Fruit fly (Drosophila melanogaster) whole organism, wandering third instar larva: Measurements from ENCODE around the gene CG43439.

Experiments
- Hr78 ChIP-seq: fragments of >200 bp; optimal IDR thresholded peaks from 2 replicates; lab custom pipeline; 2017; ENCODE audit warnings: missing biosample characterization, missing genetic modification characterization
- Sp1 ChIP-seq: fragments of 200-800 bp; sonication (Bioruptor generic); optimal IDR thresholded peaks from 3 replicates; lab custom pipeline; 2019; ENCODE audit warnings: missing biosample characterization, mild to moderate bottlenecking, missing genetic modification characterization, moderate library complexity
- dl ChIP-seq, 2 experiments: fragments of 175-275, 200-275 bp in 1 of 2; fragments of 200-275 bp in 1 of 2; sonication (Bioruptor generic); optimal IDR thresholded peaks; lab custom pipeline; 2018; ENCODE audit warnings: mild to moderate bottlenecking in 2 of 2, missing biosample characterization in 2 of 2, missing genetic modification characterization in 2 of 2, moderate library complexity in 2 of 2; ENCODE audit not compliant: partially characterized antibody in 2 of 2, insufficient read depth in 1 of 2
- fru ChIP-seq: fragments of 200-800 bp; sonication (Bioruptor generic); optimal IDR thresholded peaks from 3 replicates; lab custom pipeline; 2016; ENCODE audit warnings: missing biosample characterization, mild to moderate bottlenecking, missing genetic modification characterization
- jim ChIP-seq: fragments of 175-275, 200-325 bp; sonication (Bioruptor generic); optimal IDR thresholded peaks from 2 replicates; lab custom pipeline; 2016; ENCODE audit warnings: missing biosample characterization, mild to moderate bottlenecking, missing genetic modification characterization
- lola ChIP-seq: fragments of >200 bp; optimal IDR thresholded peaks from 2 replicates; lab custom pipeline; 2017; ENCODE audit warnings: missing biosample characterization, missing genetic modification characterization
- pan ChIP-seq: fragments of >200 bp; optimal IDR thresholded peaks from 2 replicates; lab custom pipeline; 2017
- psq ChIP-seq: fragments of 200-800 bp; sonication (Bioruptor generic); optimal IDR thresholded peaks from 3 replicates; lab custom pipeline; 2017; ENCODE audit warnings: missing biosample characterization, mild to moderate bottlenecking, missing genetic modification characterization, moderate library complexity
- rgr ChIP-seq: fragments of 200-800 bp; sonication (Bioruptor generic); optimal IDR thresholded peaks from 3 replicates; lab custom pipeline; 2016; ENCODE audit warnings: missing biosample characterization, mild to moderate bottlenecking, missing genetic modification characterization
- sv ChIP-seq: fragments of 200-800 bp; sonication (Bioruptor generic); optimal IDR thresholded peaks from 3 replicates; lab custom pipeline; 2016; ENCODE audit warnings: missing biosample characterization, missing genetic modification characterization
- usp ChIP-seq: fragments of >200 bp; optimal IDR thresholded peaks from 2 replicates; lab custom pipeline; 2017; ENCODE audit warnings: missing biosample characterization, missing genetic modification characterization

dm6 chr3L:6961992-6962570 is 22.3 kb downstream of the CG43439 start:
- no peak for TF ChIP-seq psq (GFP tag; lab: Kevin White, UChicago)
- TF ChIP-seq fru (GFP tag; lab: Kevin White, UChicago) = no peak
- TF ChIP-seq usp = no peak
- TF ChIP-seq pan (lab: Kevin White, UChicago) = no peak
- TF ChIP-seq sv = no peak
- no peak for TF ChIP-seq lola
- no peak for TF ChIP-seq Sp1 (GFP tag; lab: Kevin White, UChicago)
- no peak for TF ChIP-seq Hr78 (GFP tag; lab: Kevin White, UChicago)
- no peak for TF ChIP-seq rgr (GFP tag; lab: Kevin White, UChicago)
- TF ChIP-seq dl (GFP tag; optimal IDR thresholded peaks at IDR 0.05; lab: Kevin White, UChicago; ENCODE audit: insufficient read depth in 1 of 2, partially characterized antibody in 2 of 2) = no peak
- no peak for TF ChIP-seq jim (GFP tag; lab: Kevin White, UChicago)
